Fruit fly (Drosophila melanogaster): ENCODE measurements around the gene RhoGAPp190.

RhoGAPp190 gene

DNA sequence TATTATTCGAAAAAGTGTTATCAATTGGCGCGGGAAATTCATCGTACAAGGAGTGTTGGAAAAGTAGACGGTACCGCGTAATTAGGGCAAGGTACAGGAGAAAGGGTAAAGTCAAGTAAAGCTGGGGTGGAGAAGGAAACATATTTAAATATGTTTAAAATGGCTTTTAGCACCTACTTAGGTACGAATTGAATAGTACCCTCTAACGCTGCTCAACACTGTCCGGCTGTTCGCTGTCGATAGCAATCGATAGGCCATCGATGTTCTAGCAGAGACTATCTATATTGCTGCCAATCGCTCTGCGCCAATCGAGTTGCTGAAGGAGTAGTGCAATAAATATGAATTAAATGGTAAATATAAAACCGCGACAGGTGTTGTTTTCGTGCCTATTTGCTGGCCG lies 53.0 kb downstream of the RhoGAPp190 start, which contains the start of gene X11L (continued):
- TF ChIP-seq Hr78 (GFP tag; optimal IDR thresholded peaks at IDR 0.05) (no peak), HLH106 (tag; optimal IDR thresholded peaks at IDR 0.05) (peak; percentile 63), sage (GFP tag; optimal IDR thresholded peaks at IDR 0.05) (peak; percentile 39), Dfd (GFP tag; optimal IDR thresholded peaks at IDR 0.05) (no peak), OdsH (GFP tag; optimal IDR thresholded peaks at IDR 0.05) (peak; percentile 83), pan (optimal IDR thresholded peaks at IDR 0.05) (no peak), CG32264 (GFP tag; optimal IDR thresholded peaks at IDR 0.05) (peak; percentile 21), Dif (GFP tag; optimal IDR thresholded peaks at IDR 0.05; ENCODE audit: partially characterized antibody) (no peak), Hr83 (GFP tag; optimal IDR thresholded peaks at IDR 0.05; ENCODE audit: poor library complexity, severe bottlenecking) (peak; percentile 82), Rel (GFP tag; optimal IDR thresholded peaks at IDR 0.05) (no peak), Rel (tag; optimal IDR thresholded peaks at IDR 0.05) (peak; percentile 32), Vsx2 (GFP tag; optimal IDR thresholded peaks at IDR 0.05; ENCODE audit: partially characterized antibody) (no peak), Jra (GFP tag; optimal IDR thresholded peaks at IDR 0.05) (peak; percentile 87), N (GFP tag; optimal IDR thresholded peaks at IDR 0.05) (no peak), Sp1 (GFP tag; optimal IDR thresholded peaks at IDR 0.05) (peak; percentile 56), Myc (optimal IDR thresholded peaks at IDR 0.05) (peak; percentile 54)

DNA sequence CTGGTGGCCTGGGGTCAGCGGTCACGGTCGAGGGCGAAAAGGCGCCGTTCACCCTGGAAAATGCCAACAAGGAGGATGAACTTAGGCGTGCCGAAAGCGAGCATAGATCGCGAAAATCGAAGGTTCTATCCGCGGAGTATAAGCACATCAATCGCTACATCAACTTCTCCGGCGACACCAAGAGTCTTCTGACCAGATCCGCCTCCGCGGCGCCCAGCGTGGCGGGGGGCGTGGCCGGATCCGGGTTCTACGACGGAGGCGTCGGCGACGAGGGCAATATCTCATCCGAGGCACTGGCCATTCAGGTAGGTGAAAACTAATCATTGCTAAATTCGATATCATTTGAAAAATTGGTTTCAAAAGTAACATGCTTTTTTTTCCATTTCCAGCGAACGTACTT lies 54.7 kb downstream of the RhoGAPp190 start:
- TF ChIP-seq woc (GFP tag; optimal IDR thresholded peaks at IDR 0.05) (no peak), Dfd (GFP tag; optimal IDR thresholded peaks at IDR 0.05) (peak; percentile 94)

DNA sequence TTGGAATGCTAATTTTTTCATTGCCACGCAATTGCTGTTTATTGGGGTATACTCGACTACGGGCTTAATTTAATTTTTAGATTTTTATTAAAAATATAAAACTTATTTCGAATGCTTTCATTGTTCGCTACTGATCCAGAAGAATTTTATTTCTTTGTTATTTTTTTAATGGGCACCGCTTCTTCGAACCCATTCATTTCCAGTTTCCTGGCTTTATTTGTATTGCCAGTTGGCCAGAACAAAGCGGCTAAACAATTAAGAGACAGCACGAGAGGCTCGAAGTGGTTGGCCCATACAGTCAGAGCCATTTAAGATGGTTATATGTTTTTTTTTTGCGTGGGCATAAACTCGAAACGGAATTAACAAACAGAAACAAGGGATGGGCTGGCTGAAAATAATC lies 56.5 kb downstream of the RhoGAPp190 start:
- TF ChIP-seq Sp1 (GFP tag; optimal IDR thresholded peaks at IDR 0.05) (peak; percentile 80), GATAd (GFP tag; optimal IDR thresholded peaks at IDR 0.05) (no peak), Hr78 (GFP tag; optimal IDR thresholded peaks at IDR 0.05) (no peak), usp (GFP tag; optimal IDR thresholded peaks at IDR 0.05) (no peak), CG9705 (GFP tag; optimal IDR thresholded peaks at IDR 0.05) (no peak), foxo (GFP tag; optimal IDR thresholded peaks at IDR 0.05) (peak in 1 of 2 experiments; percentile 88), CrebA (GFP tag; optimal IDR thresholded peaks at IDR 0.05; ENCODE audit: borderline replicate concordance) (no peak), CG32264 (GFP tag; optimal IDR thresholded peaks at IDR 0.05) (peak; percentile 14), fru (GFP tag; optimal IDR thresholded peaks at IDR 0.05) (peak; percentile 81), br (GFP tag; optimal IDR thresholded peaks at IDR 0.05) (peak; percentile 83), brk (GFP tag; optimal IDR thresholded peaks at IDR 0.05) (peak; percentile 74), Rel (GFP tag; optimal IDR thresholded peaks at IDR 0.05) (peak; percentile 55), Rel (tag; optimal IDR thresholded peaks at IDR 0.05) (peak; percentile 30), Dif (GFP tag; optimal IDR thresholded peaks at IDR 0.05; ENCODE audit: partially characterized antibody) (no peak), Hr83 (GFP tag; optimal IDR thresholded peaks at IDR 0.05; ENCODE audit: poor library complexity, severe bottlenecking) (peak; percentile 32), sage (GFP tag; optimal IDR thresholded peaks at IDR 0.05) (peak; percentile 78), woc (GFP tag; optimal IDR thresholded peaks at IDR 0.05) (peak; percentile 69), pan (optimal IDR thresholded peaks at IDR 0.05) (peak; percentile 41), dl (GFP tag; optimal IDR thresholded peaks at IDR 0.05; ENCODE audit: insufficient read depth in 1 of 2, partially characterized antibody in 2 of 2) (no peak), dsf (GFP tag; optimal IDR thresholded peaks at IDR 0.05; ENCODE audit: borderline replicate concordance) (peak; percentile 49), jim (GFP tag; optimal IDR thresholded peaks at IDR 0.05) (no peak), Vsx2 (GFP tag; optimal IDR thresholded peaks at IDR 0.05; ENCODE audit: partially characterized antibody) (no peak), sv (GFP tag; optimal IDR thresholded peaks at IDR 0.05) (peak; percentile 76), ey (GFP tag; optimal IDR thresholded peaks at IDR 0.05) (peak; percentile 82), rgr (GFP tag; optimal IDR thresholded peaks at IDR 0.05) (peak; percentile 86), N (GFP tag; optimal IDR thresholded peaks at IDR 0.05) (no peak), Jra (GFP tag; optimal IDR thresholded peaks at IDR 0.05) (peak; percentile 64), psq (GFP tag; optimal IDR thresholded peaks at IDR 0.05) (peak; percentile 80), dmrt93B (GFP tag; optimal IDR thresholded peaks at IDR 0.05) (peak; percentile 73), Dfd (GFP tag; optimal IDR thresholded peaks at IDR 0.05) (no peak), h (GFP tag; optimal IDR thresholded peaks at IDR 0.05) (peak; percentile 92), Abd-B (GFP tag; optimal IDR thresholded peaks at IDR 0.05) (no peak), OdsH (GFP tag; optimal IDR thresholded peaks at IDR 0.05) (peak; percentile 87), HLH106 (tag; optimal IDR thresholded peaks at IDR 0.05) (peak; percentile 85), tai (GFP tag; optimal IDR thresholded peaks at IDR 0.05) (no peak), lola (GFP tag; optimal IDR thresholded peaks at IDR 0.05) (no peak), Hnf4 (GFP tag; optimal IDR thresholded peaks at IDR 0.05) (peak; percentile 82), Myc (optimal IDR thresholded peaks at IDR 0.05) (no peak), Mio (GFP tag; optimal IDR thresholded peaks at IDR 0.05) (no peak)

All from whole organism, wandering third instar larva.